Fruit fly (Drosophila melanogaster): ENCODE results near the gene CG12984.

The CG12984 gene

DNA sequence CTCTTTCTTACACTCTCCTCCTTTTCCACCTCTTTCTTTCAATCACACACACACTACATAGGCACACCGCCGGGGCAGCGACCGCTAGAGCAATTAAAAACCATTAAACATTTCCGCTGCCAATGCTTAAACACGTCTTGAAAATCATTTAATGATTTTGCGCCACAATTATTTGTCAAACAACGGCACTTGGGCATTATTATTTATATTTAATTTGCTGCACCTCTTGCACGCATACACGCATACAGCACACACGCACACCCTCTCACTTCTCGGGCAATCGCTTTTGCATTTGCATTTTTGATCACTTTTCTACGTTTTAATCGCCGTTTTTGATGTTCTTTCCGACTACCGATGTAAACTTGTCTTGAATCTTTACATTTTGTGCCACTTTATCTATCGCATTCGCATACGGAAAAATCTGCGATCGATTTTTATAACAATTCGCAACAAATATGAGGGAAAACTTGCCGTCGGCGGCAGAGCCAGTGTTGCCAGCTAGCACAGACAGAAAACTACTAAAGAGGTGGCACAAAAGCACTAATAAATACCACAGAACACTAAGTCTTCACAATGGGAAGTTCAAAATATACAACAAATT lies 35.5 kb downstream of the CG12984 start, which contains the start of gene skd:
skd (minus strand) TSS at position 518 of the 601 bp plus-strand sequence.
- TF ChIP-seq CG17801 (GFP tag; optimal IDR thresholded peaks at IDR 0.05; ENCODE audit: partially characterized antibody): no peak

DNA sequence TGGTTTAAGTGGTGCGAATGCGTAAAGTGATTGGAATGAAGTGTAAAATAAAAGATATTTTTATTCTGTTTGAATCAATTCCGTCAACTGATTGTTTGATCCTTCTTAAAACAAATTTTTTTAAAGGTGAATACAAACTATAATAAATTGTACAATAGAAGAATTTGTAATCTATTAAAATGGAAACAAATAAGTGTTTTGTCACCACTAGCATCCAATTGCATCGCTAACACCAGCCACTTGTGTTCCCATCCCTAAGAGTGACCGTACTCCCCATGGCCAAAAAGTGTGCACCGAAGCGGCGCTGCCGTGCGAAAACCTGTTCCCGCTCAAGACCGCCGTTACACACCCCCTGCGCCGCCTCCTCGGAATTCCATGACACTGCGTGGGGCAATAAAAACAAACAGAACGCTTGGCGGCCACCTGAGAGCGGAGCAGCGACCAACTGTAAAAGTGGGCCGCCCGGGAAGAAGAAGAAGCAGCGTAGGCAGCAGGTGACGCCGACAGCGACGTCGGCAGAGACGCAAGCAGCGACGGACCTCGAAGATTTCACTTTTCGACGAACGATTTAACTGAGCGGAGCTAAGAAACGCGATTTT lies 36.3 kb downstream of the CG12984 start, which contains the start of gene Pdss2:
Pdss2 (plus strand) TSS at position 259 of the 599 bp plus-strand sequence.
- TF ChIP-seq CG17801 (GFP tag; optimal IDR thresholded peaks at IDR 0.05; ENCODE audit: partially characterized antibody): peak; percentile 27

DNA sequence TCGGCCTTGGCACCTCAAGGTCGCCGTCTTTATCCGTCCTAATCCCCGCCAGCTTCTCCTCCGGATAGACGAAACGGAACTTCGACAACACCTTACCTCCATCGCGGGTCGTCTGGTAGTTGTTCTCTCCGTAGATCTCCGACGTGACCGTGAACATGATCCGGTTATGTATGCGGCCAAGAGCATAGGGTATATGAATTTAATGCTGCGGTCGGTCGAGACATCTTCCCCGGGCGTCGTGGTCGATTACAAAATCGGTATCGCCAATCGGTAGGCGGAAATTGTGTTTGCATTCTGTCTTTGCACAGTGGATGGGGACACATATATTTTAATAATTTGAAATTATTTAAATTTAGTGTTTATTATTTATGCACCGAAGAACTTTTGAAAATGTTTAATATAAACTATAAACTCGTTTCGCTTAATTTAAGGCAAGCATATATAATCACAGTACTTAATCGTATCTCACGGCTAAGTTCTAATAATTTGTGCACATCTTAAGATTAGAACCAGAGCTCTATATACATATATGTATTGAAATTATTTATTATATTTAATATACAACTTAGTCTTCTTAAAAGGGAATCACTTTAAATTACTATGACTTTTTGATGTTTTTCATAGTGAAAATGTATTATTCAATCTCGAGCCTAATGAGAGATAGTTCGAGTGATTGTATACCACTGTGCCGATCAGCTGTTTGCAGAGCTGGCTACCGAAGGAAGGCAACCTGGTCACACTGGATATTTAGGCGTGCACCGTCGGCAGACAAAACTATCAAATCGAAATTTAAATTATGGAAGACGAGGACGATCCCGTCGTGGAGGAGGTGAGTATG lies 39.8 kb downstream of the CG12984 start, which contains the start of the genes CG10584 and Polr3E:
CG10584 (minus strand) TSS at position 268 of the 838 bp plus-strand sequence.
Polr3E (plus strand) TSS at position 733 of the 838 bp plus-strand sequence.
- peak; percentile 91 for TF ChIP-seq CG17801 (GFP tag; optimal IDR thresholded peaks at IDR 0.05; ENCODE audit: partially characterized antibody)

DNA sequence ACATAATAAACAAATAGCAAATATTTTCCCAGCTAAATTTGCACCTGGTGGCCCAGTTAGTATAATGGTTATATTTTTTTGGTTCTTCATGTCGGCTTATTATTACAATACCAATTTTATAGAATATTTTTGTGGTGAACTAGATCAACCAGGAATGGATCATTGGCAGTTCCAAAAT lies 42.5 kb downstream of the CG12984 start, which contains the start of gene CG10581:
CG10581 (minus strand) TSS at position 101 of the 178 bp plus-strand sequence.
- no peak for TF ChIP-seq CG17801 (GFP tag; optimal IDR thresholded peaks at IDR 0.05; ENCODE audit: partially characterized antibody)

DNA sequence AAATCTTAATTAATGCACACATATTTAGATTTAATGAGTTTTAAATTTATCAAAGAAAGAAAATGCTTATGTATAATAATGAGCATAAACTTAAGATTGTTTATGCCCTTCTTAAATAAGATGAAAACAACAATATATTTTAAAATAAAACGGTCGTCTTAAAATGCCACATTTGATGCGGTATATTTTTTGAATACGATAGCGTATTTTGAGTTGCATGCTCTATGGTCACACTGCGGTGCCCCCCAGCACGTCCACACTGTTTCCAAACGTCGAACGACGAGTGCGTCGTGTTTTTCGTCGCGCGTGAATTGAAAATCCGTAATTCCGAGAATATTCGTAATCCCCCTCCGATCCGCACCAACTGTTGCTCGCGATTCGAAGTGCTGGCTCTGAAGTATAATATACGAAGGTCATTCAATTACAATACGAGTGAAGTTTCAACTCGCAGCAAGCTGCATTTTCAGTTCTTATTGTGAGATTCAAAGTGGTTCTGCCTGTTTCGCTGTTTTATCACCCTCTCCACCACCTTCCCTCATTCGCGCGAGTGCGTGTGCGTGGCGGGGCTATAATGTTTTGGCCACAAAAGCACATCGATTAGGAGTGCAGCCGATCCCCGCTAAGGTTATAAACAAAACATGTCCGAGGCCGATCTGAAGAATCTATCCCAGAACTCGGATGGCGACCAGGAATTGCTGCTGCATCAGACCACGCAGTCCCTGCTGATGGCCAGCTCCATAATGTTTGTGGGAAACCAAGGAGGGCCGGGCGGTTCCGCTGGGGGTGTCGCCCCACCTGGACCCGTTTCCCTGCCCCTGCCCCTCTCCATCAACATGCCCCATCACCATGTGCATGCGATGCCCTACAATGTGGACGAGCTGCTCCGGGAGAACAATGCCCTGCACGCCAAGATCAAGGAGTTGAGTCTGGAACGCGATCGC lies 43.1 kb downstream of the CG12984 start, which contains the start of gene siz:
siz (plus strand) TSS at position 255 of the 941 bp plus-strand sequence.
- TF ChIP-seq CG17801 (GFP tag; optimal IDR thresholded peaks at IDR 0.05; ENCODE audit: partially characterized antibody): peak; percentile 70

DNA sequence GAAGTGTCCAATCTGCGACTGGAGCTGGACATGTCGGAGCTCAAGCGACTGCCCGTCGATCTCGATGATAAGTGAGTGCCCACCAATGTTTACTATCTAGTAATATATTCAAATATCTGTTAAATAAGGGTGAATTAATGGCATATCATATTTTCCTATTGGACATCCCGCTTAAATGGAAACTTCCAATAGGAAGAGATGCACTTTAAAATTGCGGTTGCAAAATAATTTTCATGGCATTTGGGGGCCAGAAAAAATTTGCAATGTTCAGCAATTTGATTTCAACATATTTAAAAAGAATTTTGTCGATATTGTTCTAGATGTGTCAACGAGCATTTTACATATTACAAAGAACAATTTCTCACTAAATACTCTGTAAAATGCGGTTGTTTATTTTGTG lies 43.8 kb downstream of the CG12984 start:
- no peak for TF ChIP-seq CG17801 (GFP tag; optimal IDR thresholded peaks at IDR 0.05; ENCODE audit: partially characterized antibody)

DNA sequence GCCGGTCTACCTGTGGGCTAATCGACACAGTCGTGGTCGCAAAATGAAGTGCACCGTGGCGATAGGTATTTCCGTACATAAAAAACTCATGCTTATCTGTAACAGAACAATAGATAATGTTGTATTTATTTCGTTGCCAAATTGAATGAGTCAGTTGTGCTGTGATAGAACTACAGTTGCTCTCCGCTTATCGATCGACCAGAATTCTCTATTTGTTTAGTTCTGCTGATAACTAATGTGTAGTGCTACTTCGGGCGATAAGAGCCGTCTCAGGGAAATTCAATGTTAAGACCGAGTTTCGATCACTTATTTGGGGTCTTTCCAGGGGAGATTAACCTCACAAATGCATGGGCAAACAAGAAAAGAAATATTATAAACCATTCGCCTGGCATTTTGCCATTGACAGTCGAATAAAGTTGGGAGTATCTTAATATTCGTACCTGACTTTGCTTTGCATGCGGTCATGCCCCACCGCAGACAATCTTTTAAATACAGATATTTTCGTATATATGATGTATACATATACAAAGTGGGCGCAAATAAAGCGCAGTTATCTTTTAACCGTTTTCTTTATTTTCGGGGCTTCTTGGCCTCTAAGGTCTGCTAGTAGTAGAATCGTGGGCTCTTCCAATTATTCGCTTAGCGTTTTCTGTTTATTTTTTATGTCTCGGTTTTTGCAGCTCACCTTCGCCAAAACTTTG lies 44.9 kb downstream of the CG12984 start:
- no peak for TF ChIP-seq CG17801 (GFP tag; optimal IDR thresholded peaks at IDR 0.05; ENCODE audit: partially characterized antibody)

DNA sequence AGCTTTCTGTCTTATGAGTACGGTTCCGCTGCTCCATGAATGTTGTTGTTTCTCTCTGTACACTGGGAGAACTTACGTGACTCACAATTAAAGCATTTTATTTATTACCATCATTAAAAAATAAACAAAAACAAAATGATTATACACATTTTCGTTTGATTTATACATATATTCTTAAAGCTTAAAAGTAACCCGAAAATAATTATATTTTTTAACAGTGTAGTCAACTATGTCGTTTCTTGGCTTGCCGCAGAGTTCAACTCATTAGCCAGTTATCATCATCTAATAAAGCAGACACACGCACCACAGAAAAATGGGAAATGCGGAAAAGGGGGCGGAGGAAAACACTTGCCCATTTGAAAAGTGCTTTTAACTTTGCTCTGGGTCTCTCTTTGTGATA lies 45.9 kb downstream of the CG12984 start:
- peak; percentile 78 for TF ChIP-seq CG17801 (GFP tag; optimal IDR thresholded peaks at IDR 0.05; ENCODE audit: partially characterized antibody)

DNA sequence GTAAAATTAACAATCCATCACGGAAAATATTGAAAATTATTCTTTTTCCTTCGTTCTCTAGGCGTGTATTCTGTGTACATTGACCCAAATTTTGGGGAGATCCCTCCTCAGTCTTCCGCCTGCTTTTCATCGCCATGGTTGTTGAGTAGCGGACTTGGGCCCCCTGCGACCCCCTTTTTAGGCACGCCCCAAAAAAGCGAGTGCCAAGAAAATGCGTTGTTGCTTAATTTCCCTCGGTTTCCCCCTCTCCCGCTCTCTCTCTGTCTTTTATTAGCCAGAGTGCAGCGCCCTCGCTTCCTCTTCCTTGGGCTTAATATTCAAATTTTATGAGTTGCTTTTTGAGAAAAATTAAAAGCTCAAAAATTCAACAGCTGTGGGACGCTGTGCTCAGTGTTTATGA lies 49.4 kb downstream of the CG12984 start:
- no peak for TF ChIP-seq CG17801 (GFP tag; optimal IDR thresholded peaks at IDR 0.05; ENCODE audit: partially characterized antibody)

Measured in ovary, adult (tissue).